Worm (Caenorhabditis elegans) whole organism, mixed stage, embryonic: ENCODE results near the gene F26G1.3.

Source experiments
- mls-2 ChIP-seq: sonication (generic microtip); optimal IDR thresholded peaks from 2 replicates; lab custom pipeline; 2016; ENCODE audit warnings: mild to moderate bottlenecking, missing genetic modification characterization, moderate library complexity, missing compliant biosample characterization
- pha-4 ChIP-seq: fragments of 150-350 bp; optimal IDR thresholded peaks from 2 replicates; lab custom pipeline; 2018; ENCODE audit warnings: missing biosample characterization, missing genetic modification reagents, missing genetic modification characterization
- zip-8 ChIP-seq: fragments of 150-350 bp; optimal IDR thresholded peaks from 2 replicates; lab custom pipeline; 2014; ENCODE audit warnings: missing biosample characterization, missing genetic modification characterization
- ztf-11 ChIP-seq: fragments of 150-350 bp; optimal IDR thresholded peaks from 2 replicates; lab custom pipeline; 2014; ENCODE audit warnings: missing biosample characterization, missing genetic modification characterization

DNA sequence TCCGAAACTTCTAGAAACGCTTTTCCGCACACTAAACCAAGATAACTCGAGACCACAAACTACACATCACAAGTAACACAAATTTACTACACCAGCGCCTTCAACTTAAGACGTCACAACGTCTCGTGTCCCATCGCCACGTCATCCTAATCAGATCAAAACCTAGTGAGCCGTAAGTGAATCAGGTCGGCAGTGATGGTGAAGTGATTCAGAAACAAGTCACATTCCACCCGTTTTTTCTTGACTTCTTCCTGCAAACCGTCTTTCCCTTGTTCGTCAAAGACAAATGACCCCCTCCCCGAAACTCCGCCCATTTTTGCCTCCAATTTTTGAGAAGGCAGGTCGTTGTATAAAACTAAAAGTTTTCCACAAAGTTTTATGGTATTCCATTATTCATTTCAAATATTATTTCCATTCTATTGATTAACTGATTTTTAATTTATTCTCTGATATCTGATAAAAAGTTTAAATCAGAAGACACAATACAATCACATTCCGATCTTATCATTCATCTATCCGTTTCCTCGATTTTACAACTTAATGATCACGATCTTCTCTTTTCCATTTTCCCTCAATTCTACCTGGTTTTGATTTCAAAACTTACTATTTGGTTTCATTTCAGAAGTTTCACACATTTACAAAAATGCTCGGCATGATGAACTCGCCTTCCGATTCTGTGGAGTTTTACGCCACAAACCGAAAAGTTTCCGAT, 4.2 kb downstream of the F26G1.3 start, which contains the start of gene F26G1.2:
- TF ChIP-seq pha-4 (tag; lab: Kevin White, UChicago): no peak
- TF ChIP-seq ztf-11 (tag; lab: Kevin White, UChicago): no peak
- TF ChIP-seq mls-2: no peak
- no peak for TF ChIP-seq zip-8
